Worm (Caenorhabditis elegans) whole organism, midembryonic: ENCODE results near the gene W01D2.3.

Experiments used
- T22C8.4 ChIP-seq: fragments of 200-800 bp; sonication (Bioruptor generic); IDR thresholded peaks from 2 replicates; pipeline ENCODE4 v1.3.6; 2022; ENCODE audit warnings: missing genetic modification characterization, missing compliant biosample characterization
- flt-1 ChIP-seq: fragments of 200-800 bp; sonication (Bioruptor generic); IDR thresholded peaks from 2 replicates; pipeline ENCODE4 v1.3.6; 2022; ENCODE audit warnings: missing genetic modification characterization, missing compliant biosample characterization
- med-1 ChIP-seq: sonication (generic microtip); optimal IDR thresholded peaks from 2 replicates; lab custom pipeline; 2017; ENCODE audit warnings: missing genetic modification characterization, mild to moderate bottlenecking, missing compliant biosample characterization, antibody characterized with exemption, missing genetic modification reagents; ENCODE audit not compliant: insufficient read depth
- tab-1 ChIP-seq: fragments of 200-800 bp; sonication (Bioruptor generic); IDR thresholded peaks from 2 replicates; pipeline ENCODE4 v1.3.6; 2022; ENCODE audit warnings: missing genetic modification characterization, missing compliant biosample characterization

DNA sequence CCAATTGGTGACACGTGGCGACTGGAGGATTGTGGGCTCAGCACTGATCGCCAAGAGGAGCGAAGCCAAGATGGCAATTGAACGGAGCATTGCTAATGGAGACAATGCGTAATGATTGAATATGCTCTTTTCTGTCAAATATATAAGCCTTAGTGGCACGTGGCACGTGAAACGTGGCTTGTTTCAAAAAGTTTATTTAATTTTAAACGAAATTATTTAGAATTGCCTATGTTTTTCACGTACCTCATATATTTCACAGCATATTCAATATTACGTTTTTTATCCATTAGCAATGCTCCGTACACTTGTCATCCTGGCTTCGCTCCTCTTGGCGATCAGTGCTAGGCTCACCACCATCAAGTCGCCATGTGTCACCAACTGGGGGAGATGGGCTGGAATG, 18.2 kb downstream of the W01D2.3 start, which contains the start of gene Y54E2A.9:
- TF ChIP-seq tab-1 (GFP tag; lab: Robert Waterston, UW) = no peak
- TF ChIP-seq T22C8.4 = no peak
- TF ChIP-seq flt-1 (GFP tag; lab: Robert Waterston, UW) = no peak
- no peak for TF ChIP-seq med-1 (GFP tag; lab: Kevin White, UChicago)
